Fruit fly (Drosophila melanogaster) whole organism, embryonic: ENCODE data around the gene CG10694.

Experiments used
- Atf-2 ChIP-seq: fragments of 200-800 bp; sonication (Bioruptor generic); optimal IDR thresholded peaks from 2 replicates; lab custom pipeline; 2016; ENCODE audit warnings: missing biosample characterization, missing genetic modification characterization
- CG10959 ChIP-seq: fragments of 200-800 bp; sonication (Bioruptor generic); IDR thresholded peaks from 2 replicates; pipeline ENCODE4 v1.3.6; 2022; ENCODE audit warnings: missing biosample characterization, missing genetic modification characterization
- CG11456 ChIP-seq: fragments of 200-800 bp; sonication (Bioruptor generic); IDR thresholded peaks from 3 replicates; pipeline ENCODE4 v1.3.6; 2022; ENCODE audit warnings: missing biosample characterization, missing genetic modification characterization
- CG11560 ChIP-seq: fragments of 200-800 bp; sonication (Bioruptor generic); IDR thresholded peaks from 3 replicates; pipeline ENCODE4 v1.3.6; 2022; ENCODE audit warnings: missing biosample characterization, missing genetic modification characterization
- CG12299 ChIP-seq: fragments of 200-800 bp; sonication (Bioruptor generic); optimal IDR thresholded peaks from 2 replicates; lab custom pipeline; 2018; ENCODE audit warnings: missing biosample characterization, mild to moderate bottlenecking, missing genetic modification characterization
- CG12769 ChIP-seq: fragments of 200-800 bp; sonication (Bioruptor generic); optimal IDR thresholded peaks from 2 replicates; lab custom pipeline; 2019; ENCODE audit warnings: missing biosample characterization, mild to moderate bottlenecking, missing genetic modification characterization, moderate library complexity
- CG17802 ChIP-seq: fragments of 200-800 bp; sonication (Bioruptor generic); optimal IDR thresholded peaks from 2 replicates; lab custom pipeline; 2018; ENCODE audit warnings: missing biosample characterization, mild to moderate bottlenecking, missing genetic modification characterization, moderate library complexity
- CG1792 ChIP-seq: fragments of 200-800 bp; sonication (Bioruptor generic); optimal IDR thresholded peaks from 2 replicates; lab custom pipeline; 2016; ENCODE audit warnings: missing biosample characterization, missing genetic modification characterization
- CG2129 ChIP-seq: fragments of 200-800 bp; sonication (Bioruptor generic); IDR thresholded peaks from 2 replicates; pipeline ENCODE4 v1.3.6; 2022; ENCODE audit warnings: missing biosample characterization, missing genetic modification characterization; ENCODE audit not compliant: partially characterized antibody
- CG2202 ChIP-seq: fragments of 200-800 bp; sonication (Bioruptor generic); optimal IDR thresholded peaks from 2 replicates; lab custom pipeline; 2018; ENCODE audit warnings: missing biosample characterization, mild to moderate bottlenecking, missing genetic modification characterization
- CG2678 ChIP-seq: fragments of 200-800 bp; sonication (Bioruptor generic); optimal IDR thresholded peaks from 3 replicates; lab custom pipeline; 2019; ENCODE audit warnings: missing biosample characterization, mild to moderate bottlenecking, missing genetic modification characterization, moderate library complexity
- CG31365 ChIP-seq: fragments of 200-800 bp; sonication (Bioruptor generic); optimal IDR thresholded peaks from 2 replicates; lab custom pipeline; 2018; ENCODE audit warnings: missing biosample characterization, mild to moderate bottlenecking, missing genetic modification characterization
- CG32532 ChIP-seq: fragments of 200-800 bp; sonication (Bioruptor generic); IDR thresholded peaks from 2 replicates; pipeline ENCODE4 v1.3.6; 2022; ENCODE audit warnings: missing biosample characterization, missing genetic modification characterization
- CG33213 ChIP-seq: fragments of 200-800 bp; sonication (Bioruptor generic); optimal IDR thresholded peaks from 3 replicates; lab custom pipeline; 2016; ENCODE audit warnings: missing biosample characterization, missing genetic modification characterization
- CG3995 ChIP-seq: fragments of 200-800 bp; sonication (Bioruptor generic); optimal IDR thresholded peaks from 3 replicates; lab custom pipeline; 2016; ENCODE audit warnings: missing biosample characterization, missing genetic modification characterization
- CG43689 ChIP-seq: fragments of 200-800 bp; sonication (Bioruptor generic); IDR thresholded peaks from 2 replicates; pipeline ENCODE4 v1.3.6; 2022; ENCODE audit warnings: missing biosample characterization, missing genetic modification characterization
- CG4730 ChIP-seq: fragments of 200-800 bp; sonication (Bioruptor generic); IDR thresholded peaks from 2 replicates; pipeline ENCODE4 v1.3.6; 2022; ENCODE audit warnings: missing biosample characterization, missing genetic modification characterization
- CG5180 ChIP-seq: fragments of 200-800 bp; sonication (Bioruptor generic); optimal IDR thresholded peaks from 3 replicates; lab custom pipeline; 2017; ENCODE audit warnings: missing biosample characterization, missing genetic modification characterization, mild to moderate bottlenecking, moderate library complexity, missing genetic modification reagents
- CG6683 ChIP-seq: fragments of 200-800 bp; sonication (Bioruptor generic); optimal IDR thresholded peaks from 2 replicates; lab custom pipeline; 2017; ENCODE audit warnings: missing biosample characterization, mild to moderate bottlenecking, missing genetic modification characterization, missing genetic modification reagents
- CG6854 ChIP-seq: fragments of 200-800 bp; sonication (Bioruptor generic); optimal IDR thresholded peaks from 3 replicates; lab custom pipeline; 2017; ENCODE audit warnings: missing biosample characterization, mild to moderate bottlenecking, missing genetic modification characterization
- CG7839 ChIP-seq: fragments of 200-800 bp; sonication (Bioruptor generic); optimal IDR thresholded peaks from 3 replicates; lab custom pipeline; 2018; ENCODE audit warnings: missing biosample characterization, mild to moderate bottlenecking, missing genetic modification characterization, moderate library complexity
- CG7963 ChIP-seq: fragments of 200-800 bp; sonication (Bioruptor generic); IDR thresholded peaks from 3 replicates; pipeline ENCODE4 v1.3.6; 2022; ENCODE audit warnings: missing biosample characterization, missing genetic modification characterization; ENCODE audit not compliant: partially characterized antibody
- CG9932 ChIP-seq: fragments of 200-800 bp; sonication (Bioruptor generic); IDR thresholded peaks from 2 replicates; pipeline ENCODE4 v1.3.6; 2022; ENCODE audit warnings: missing biosample characterization, missing genetic modification characterization
- Doc2 ChIP-seq: fragments of 200-800 bp; sonication (Bioruptor generic); IDR thresholded peaks from 2 replicates; pipeline ENCODE4 v1.3.6; 2022; ENCODE audit warnings: missing biosample characterization, missing genetic modification characterization
- Dref ChIP-seq: fragments of 200-800 bp; sonication (Bioruptor generic); IDR thresholded peaks from 2 replicates; pipeline ENCODE4 v1.3.6; 2022; ENCODE audit warnings: missing biosample characterization, missing genetic modification characterization
- Elba2 ChIP-seq: fragments of 200-800 bp; sonication (Bioruptor generic); optimal IDR thresholded peaks from 3 replicates; lab custom pipeline; 2016; ENCODE audit warnings: missing biosample characterization, missing genetic modification characterization
- Gsc ChIP-seq: fragments of 200-800 bp; sonication (Bioruptor generic); IDR thresholded peaks from 2 replicates; pipeline ENCODE4 v1.3.6; 2022; ENCODE audit warnings: missing biosample characterization, missing genetic modification characterization
- Max ChIP-seq: fragments of 200-800 bp; sonication (Bioruptor generic); optimal IDR thresholded peaks from 2 replicates; lab custom pipeline; 2016; ENCODE audit warnings: missing biosample characterization, mild to moderate bottlenecking, missing genetic modification characterization
- Mrtf ChIP-seq: fragments of 200-800 bp; sonication (Bioruptor generic); IDR thresholded peaks from 3 replicates; pipeline ENCODE4 v1.3.6; 2022; ENCODE audit warnings: missing biosample characterization, missing genetic modification characterization
- NFAT ChIP-seq: fragments of 200-800 bp; sonication (Bioruptor generic); IDR thresholded peaks from 2 replicates; pipeline ENCODE4 v1.3.6; 2022; ENCODE audit warnings: missing biosample characterization, missing genetic modification characterization
- Oli ChIP-seq: fragments of 200-800 bp; sonication (Bioruptor generic); optimal IDR thresholded peaks from 2 replicates; lab custom pipeline; 2018; ENCODE audit warnings: missing biosample characterization, mild to moderate bottlenecking, missing genetic modification characterization, moderate library complexity
- Scr ChIP-seq: fragments of 200-800 bp; sonication (Bioruptor generic); IDR thresholded peaks from 2 replicates; pipeline ENCODE4 v1.3.6; 2022; ENCODE audit warnings: missing biosample characterization, missing genetic modification characterization; ENCODE audit not compliant: partially characterized antibody
- aop ChIP-seq: fragments of 200-800 bp; sonication (Bioruptor generic); IDR thresholded peaks from 2 replicates; pipeline ENCODE4 v1.3.6; 2022; ENCODE audit warnings: missing biosample characterization, missing genetic modification characterization
- cad ChIP-seq: fragments of >200 bp; optimal IDR thresholded peaks from 2 replicates; lab custom pipeline; 2017; ENCODE audit warnings: missing biosample characterization, missing genetic modification characterization
- crol ChIP-seq: fragments of 200-800 bp; sonication (Bioruptor generic); IDR thresholded peaks from 2 replicates; pipeline ENCODE4 v1.3.6; 2022; ENCODE audit warnings: missing biosample characterization, missing genetic modification characterization
- dati ChIP-seq: fragments of 200-800 bp; sonication (Bioruptor generic); IDR thresholded peaks from 2 replicates; pipeline ENCODE4 v1.3.6; 2022; ENCODE audit warnings: missing biosample characterization, missing genetic modification characterization
- ems ChIP-seq: fragments of 200-800 bp; sonication (Bioruptor generic); optimal IDR thresholded peaks from 3 replicates; lab custom pipeline; 2016; ENCODE audit warnings: missing biosample characterization, missing genetic modification characterization
- gsb ChIP-seq: fragments of 200-800 bp; sonication (Bioruptor generic); IDR thresholded peaks from 2 replicates; pipeline ENCODE4 v1.3.6; 2022; ENCODE audit warnings: missing biosample characterization, missing genetic modification characterization
- ham ChIP-seq: fragments of 200-800 bp; sonication (Bioruptor generic); IDR thresholded peaks from 2 replicates; pipeline ENCODE4 v1.3.6; 2022; ENCODE audit warnings: missing biosample characterization, missing genetic modification characterization
- hbn ChIP-seq: fragments of 200-800 bp; sonication (Bioruptor generic); IDR thresholded peaks from 2 replicates; pipeline ENCODE4 v1.3.6; 2022; ENCODE audit warnings: missing biosample characterization, missing genetic modification characterization; ENCODE audit not compliant: partially characterized antibody
- jigr1 ChIP-seq: fragments of 200-800 bp; sonication (Bioruptor generic); IDR thresholded peaks from 3 replicates; pipeline ENCODE4 v1.3.6; 2022; ENCODE audit warnings: missing biosample characterization, missing genetic modification characterization
- jing ChIP-seq: fragments of 200-800 bp; sonication (Bioruptor generic); optimal IDR thresholded peaks from 2 replicates; lab custom pipeline; 2018; ENCODE audit warnings: missing biosample characterization, mild to moderate bottlenecking, missing genetic modification characterization
- kah ChIP-seq: fragments of 200-800 bp; sonication (Bioruptor generic); optimal IDR thresholded peaks from 2 replicates; lab custom pipeline; 2018; ENCODE audit warnings: missing biosample characterization, mild to moderate bottlenecking, missing genetic modification characterization
- nerfin-1 ChIP-seq: fragments of 200-800 bp; sonication (Bioruptor generic); optimal IDR thresholded peaks from 3 replicates; lab custom pipeline; 2019; ENCODE audit warnings: missing biosample characterization, mild to moderate bottlenecking, missing genetic modification characterization, moderate library complexity
- pb ChIP-seq: fragments of 200-800 bp; sonication (Bioruptor generic); optimal IDR thresholded peaks from 3 replicates; lab custom pipeline; 2016; ENCODE audit warnings: missing biosample characterization, missing genetic modification characterization
- psq ChIP-seq: fragments of 200-800 bp; sonication (Bioruptor generic); optimal IDR thresholded peaks from 2 replicates; lab custom pipeline; 2017; ENCODE audit warnings: missing biosample characterization, missing genetic modification characterization
- ranshi ChIP-seq: fragments of 200-800 bp; sonication (Bioruptor generic); IDR thresholded peaks from 2 replicates; pipeline ENCODE4 v1.3.6; 2022; ENCODE audit warnings: missing biosample characterization, missing genetic modification characterization
- sob ChIP-seq: fragments of 200-800 bp; sonication (Bioruptor generic); IDR thresholded peaks from 2 replicates; pipeline ENCODE4 v1.3.6; 2022; ENCODE audit warnings: missing biosample characterization, missing genetic modification characterization
- vvl ChIP-seq: fragments of 200-800 bp; sonication (Bioruptor generic); IDR thresholded peaks from 2 replicates; pipeline ENCODE4 v1.3.6; 2022; ENCODE audit warnings: missing biosample characterization, missing genetic modification characterization
- yki ChIP-seq: fragments of >200 bp; optimal IDR thresholded peaks from 3 replicates; lab custom pipeline; 2018
- zf30C ChIP-seq: fragments of 200-800 bp; sonication (Bioruptor generic); optimal IDR thresholded peaks from 3 replicates; lab custom pipeline; 2018; ENCODE audit warnings: missing biosample characterization, mild to moderate bottlenecking, missing genetic modification characterization

CG10694 gene

dm6 chr3R:24141013-24141592 is 33.9 kb downstream of the CG10694 start, which contains the start of gene Kal1 (continued):
- TF ChIP-seq CG4730 (peak; percentile 84), ranshi (GFP tag; lab: Robert Waterston, UW) (peak; percentile 90), sob (GFP tag; lab: Robert Waterston, UW) (peak; percentile 90), CG33213 (GFP tag; lab: Kevin White, UChicago) (peak; percentile 2), CG12769 (peak; percentile 88), cad (GFP tag; lab: Kevin White, UChicago) (no peak), aop (GFP tag; lab: Robert Waterston, UW) (0 out of 2 replicates have a peak, but pooled peaks have one; percentile 28), CG6854 (peak; percentile 86), Scr (GFP tag; lab: Robert Waterston, UW) (no peak), dati (GFP tag; lab: Robert Waterston, UW) (peak; percentile 51; the same call in 1 of the 2 replicates), CG9932 (GFP tag; lab: Robert Waterston, UW) (peak; percentile 51), CG2678 (tag; lab: Kevin White, UChicago) (peak; percentile 92), CG6683 (GFP tag; lab: Kevin White, UChicago) (peak; percentile 85), jing (peak; percentile 82), psq (peak; percentile 45), CG10959 (GFP tag; lab: Robert Waterston, UW) (peak; percentile 86), jigr1 (GFP tag; lab: Robert Waterston, UW) (peak; percentile 80), CG43689 (GFP tag; lab: Robert Waterston, UW) (peak; percentile 87), yki (no peak), kah (GFP tag; lab: Kevin White, UChicago) (peak; percentile 90), Dref (GFP tag; lab: Robert Waterston, UW) (no peak), CG17802 (tag; lab: Kevin White, UChicago) (peak; percentile 65), CG31365 (tag; lab: Kevin White, UChicago) (peak; percentile 72), CG1792 (GFP tag; lab: Kevin White, UChicago) (no peak), Mrtf (GFP tag; lab: Robert Waterston, UW) (peak; percentile 83), CG7963 (GFP tag; lab: Robert Waterston, UW) (no peak), Elba2 (GFP tag; lab: Kevin White, UChicago) (no peak), CG2129 (GFP tag; lab: Robert Waterston, UW) (no peak), nerfin-1 (tag; lab: Kevin White, UChicago) (peak; percentile 91), ems (GFP tag; lab: Kevin White, UChicago) (peak; percentile 29), CG2202 (peak; percentile 94), CG7839 (tag; lab: Kevin White, UChicago) (peak; percentile 94), Max (peak; percentile 74), Oli (tag; lab: Kevin White, UChicago) (peak; percentile 95), crol (GFP tag; lab: Robert Waterston, UW) (peak; percentile 69), CG5180 (GFP tag; lab: Kevin White, UChicago) (peak; percentile 85), NFAT (peak; percentile 44; the same call in 1 of the 2 replicates), zf30C (GFP tag; lab: Kevin White, UChicago) (no peak), vvl (GFP tag; lab: Robert Waterston, UW) (peak; percentile 98), Doc2 (peak; percentile 65; the same call in 1 of the 2 replicates), CG11560 (tag; lab: Robert Waterston, UW) (peak; percentile 72; the same call in 2 of the 3 replicates), CG3995 (GFP tag; lab: Kevin White, UChicago) (peak; percentile 25), pb (no peak), hbn (GFP tag; lab: Robert Waterston, UW) (no peak), CG32532 (GFP tag; lab: Robert Waterston, UW) (peak; percentile 87), gsb (peak; percentile 69), Atf-2 (GFP tag; lab: Kevin White, UChicago) (peak; percentile 20), Gsc (GFP tag; lab: Robert Waterston, UW) (peak; percentile 69), CG12299 (tag; lab: Kevin White, UChicago) (peak; percentile 89), ham (GFP tag; lab: Robert Waterston, UW) (no peak), CG11456 (GFP tag; lab: Robert Waterston, UW) (peak; percentile 69; the same call in 1 of the 3 replicates)
